Worm (Caenorhabditis elegans) whole organism, L3 larva: Measurements from ENCODE around the gene nspc-7.
"Not testable (repeated sequence)": the region's sequence is repeated elsewhere in the genome, so short reads cannot be mapped to it uniquely, and the experiment has no call there.

Experiments
- ceh-82 ChIP-seq: fragments of 150-350 bp; optimal IDR thresholded peaks from 2 replicates; lab custom pipeline; 2014; ENCODE audit warnings: missing biosample characterization, missing genetic modification characterization
- mdl-1 ChIP-seq: fragments of 150-350 bp; optimal IDR thresholded peaks from 2 replicates; lab custom pipeline; 2014; ENCODE audit warnings: missing biosample characterization, missing genetic modification characterization
- pqm-1 ChIP-seq: fragments of 150-350 bp; optimal IDR thresholded peaks from 2 replicates; lab custom pipeline; 2017; ENCODE audit warnings: missing biosample characterization, missing genetic modification characterization, inconsistent platforms

- not testable (repeated sequence) for TF ChIP-seq pqm-1 (tag; lab: Kevin White, UChicago); ceh-82 (tag; lab: Kevin White, UChicago); mdl-1
Measured at ce11 chrX:8535006-8535405, 6.7 kb upstream of the nspc-7 start, which contains the start of gene nspc-1.
